Worm (Caenorhabditis elegans) whole organism, L4/young adult: ENCODE data around the gene tofu-1.

ENCODE experiments used
- W03F9.2 ChIP-seq: fragments of 150-350 bp; optimal IDR thresholded peaks from 2 replicates; lab custom pipeline; 2014; ENCODE audit warnings: missing biosample characterization, missing genetic modification characterization
- him-1 ChIP-seq: sonication (generic microtip); optimal IDR thresholded peaks from 2 replicates; lab custom pipeline; 2016; ENCODE audit warnings: missing genotype, missing genetic modification reagents, missing genetic modification characterization, missing compliant biosample characterization

ce11 chrV:9976138-9976537 lies 4.8 kb upstream of the tofu-1 start, which contains the start of gene unc-41:
- TF ChIP-seq W03F9.2 (tag; lab: Kevin White, UChicago) (no peak), him-1 (no peak)
